Fruit fly (Drosophila melanogaster) S2 (cell line): ENCODE data around the gene Polr2F.

Experiments
- CG8478 ChIP-seq: fragments of >200 bp; optimal IDR thresholded peaks from 2 replicates; lab custom pipeline; 2018
- CTCF ChIP-seq, 2 experiments: fragments of >200 bp; optimal IDR thresholded peaks; 2 replicates each; lab custom pipeline; 2018

- TF ChIP-seq CG8478 (lab: Kevin White, UChicago), result no peak
- TF ChIP-seq CTCF (optimal IDR thresholded peaks at IDR 0.05; lab: Kevin White, UChicago), result no peak
These were observed 9.8 kb upstream of the Polr2F start for dm6 chr3R:5361681-5362319.
